Worm (Caenorhabditis elegans): ENCODE data around the gene C05G5.7.

The C05G5.7 gene

ce11 chrX:14706698-14707285, 36.8 kb downstream of the C05G5.7 start, which contains the start of gene tmem-184:
tmem-184 (minus strand) TSS chrX:14706861.
- 0 out of 2 replicates have a peak, but pooled peaks have one; percentile 10 for TF ChIP-seq lin-26 (GFP tag; IDR thresholded peaks at IDR 0.05)
- TF ChIP-seq fkh-3 (tag; optimal IDR thresholded peaks at IDR 0.05) = no peak
- TF ChIP-seq F57A8.1 (GFP tag; optimal IDR thresholded peaks at IDR 0.05) = no peak
- peak; percentile 31 for TF ChIP-seq tbp1 (GFP tag; optimal IDR thresholded peaks at IDR 0.05)
- TF ChIP-seq Y53F4B.3 (GFP tag; IDR thresholded peaks at IDR 0.05) = no peak
- no peak for TF ChIP-seq F39B2.1 (GFP tag; IDR thresholded peaks at IDR 0.05)
- TF ChIP-seq attf-5 (GFP tag; optimal IDR thresholded peaks at IDR 0.05) = peak; percentile 50
- TF ChIP-seq mcd-1 (GFP tag; IDR thresholded peaks at IDR 0.05) = peak; percentile 19; the same call in 1 of the 2 replicates
- no peak for TF ChIP-seq rpc-1 (optimal IDR thresholded peaks at IDR 0.05)
- TF ChIP-seq rpc-1 (tag; optimal IDR thresholded peaks at IDR 0.05) = no peak
- TF ChIP-seq hrde-1 (tag; optimal IDR thresholded peaks at IDR 0.05; ENCODE audit: borderline replicate concordance) = no peak
- peak; percentile 31; the same call in 1 of the 2 replicates for TF ChIP-seq dox-1 (GFP tag; IDR thresholded peaks at IDR 0.05)
- peak; percentile 45 for TF ChIP-seq ZK185.1 (tag; optimal IDR thresholded peaks at IDR 0.05; ENCODE audit: poor library complexity, severe bottlenecking)
- TF ChIP-seq C06A6.2 (GFP tag; conservative IDR thresholded peaks at IDR 0.05) = no peak
- no peak for TF ChIP-seq sea-2 (GFP tag; IDR thresholded peaks at IDR 0.05)
- TF ChIP-seq atf-7 (tag; optimal IDR thresholded peaks at IDR 0.05) = peak; percentile 67
- peak; percentile 36; the same call in 1 of the 2 replicates for TF ChIP-seq ekl-4 (GFP tag; IDR thresholded peaks at IDR 0.05)
- peak; percentile 51 for TF ChIP-seq chd-7 (tag; optimal IDR thresholded peaks at IDR 0.05)
- no peak for TF ChIP-seq snpc-4 (GFP tag; optimal IDR thresholded peaks at IDR 0.05)
- peak in 2 of 4 experiments; percentile 14 to 41 for TF ChIP-seq snpc-4 (tag; optimal IDR thresholded peaks at IDR 0.05)
- peak; percentile 36; the same call in 1 of the 2 replicates for TF ChIP-seq B0336.3 (GFP tag; IDR thresholded peaks at IDR 0.05)
- TF ChIP-seq nhr-80 (tag; optimal IDR thresholded peaks at IDR 0.05) = peak; percentile 96
- peak; percentile 70 for TF ChIP-seq lin-40 (tag; optimal IDR thresholded peaks at IDR 0.05)
- peak; percentile 14 for TF ChIP-seq F22D6.2 (tag; optimal IDR thresholded peaks at IDR 0.05)
- TF ChIP-seq let-607 (tag; optimal IDR thresholded peaks at IDR 0.05) = peak; percentile 79 to 86
- no peak for TF ChIP-seq hlh-12 (tag; optimal IDR thresholded peaks at IDR 0.05)
- peak; percentile 39 for TF ChIP-seq lin-54 (GFP tag; optimal IDR thresholded peaks at IDR 0.05)
- peak; percentile 22 for TF ChIP-seq ztf-22 (GFP tag; optimal IDR thresholded peaks at IDR 0.05)
- peak; percentile 80 for TF ChIP-seq pha-4 (tag; optimal IDR thresholded peaks at IDR 0.05)
- no peak for TF ChIP-seq lsl-1 (GFP tag; optimal IDR thresholded peaks at IDR 0.05)
- TF ChIP-seq zfh-2 (GFP tag; conservative IDR thresholded peaks at IDR 0.05) = peak; percentile 38; the same call in 1 of the 2 replicates
- TF ChIP-seq sptf-2 (GFP tag; optimal IDR thresholded peaks at IDR 0.05) = no peak
- TF ChIP-seq unc-62 (GFP tag; optimal IDR thresholded peaks at IDR 0.05) = peak; percentile 97
- TF ChIP-seq unc-130 (GFP tag; optimal IDR thresholded peaks at IDR 0.05) = no peak
- peak; percentile 83 for TF ChIP-seq cebp-1 (GFP tag; IDR thresholded peaks at IDR 0.05)
- TF ChIP-seq cebp-1 (tag; optimal IDR thresholded peaks at IDR 0.05) = peak; percentile 93
- TF ChIP-seq nhr-90 (tag; optimal IDR thresholded peaks at IDR 0.05) = peak; percentile 2

- TF ChIP-seq snpc-4 (GFP tag; optimal IDR thresholded peaks at IDR 0.05) (no peak), snpc-4 (tag; optimal IDR thresholded peaks at IDR 0.05) (peak in 2 of 4 experiments; percentile 68 to 80), Y79H2A.3 (GFP tag; conservative IDR thresholded peaks at IDR 0.05) (no peak), pha-4 (tag; optimal IDR thresholded peaks at IDR 0.05) (no peak)
These were observed 38.6 kb downstream of the C05G5.7 start for ce11 chrX:14704933-14705332.

Measured in whole organism, young adult.